Fruit fly (Drosophila melanogaster) whole organism, embryonic: Measurements from ENCODE around the gene CG13053.

Experiments used
- CG12219 ChIP-seq: fragments of 200-800 bp; sonication (Bioruptor generic); optimal IDR thresholded peaks from 3 replicates; lab custom pipeline; 2018; ENCODE audit warnings: missing biosample characterization, mild to moderate bottlenecking, missing genetic modification characterization
- CG4820 ChIP-seq: fragments of 200-800 bp; sonication (Bioruptor generic); optimal IDR thresholded peaks from 3 replicates; lab custom pipeline; 2016; ENCODE audit warnings: missing biosample characterization, missing genetic modification characterization
- HmgD ChIP-seq: fragments of 200-800 bp; sonication (Bioruptor generic); optimal IDR thresholded peaks from 3 replicates; lab custom pipeline; 2016; ENCODE audit warnings: missing biosample characterization, missing genetic modification characterization
- Hr51 ChIP-seq, 2 experiments: fragments of 200-800 bp; sonication (Bioruptor generic); optimal IDR thresholded peaks; 2 replicates in 1 of 2; 3 replicates in 1 of 2; lab custom pipeline; 2016 to 2018; ENCODE audit warnings: missing biosample characterization in 2 of 2, missing genetic modification characterization in 2 of 2, mild to moderate bottlenecking in 1 of 2, moderate library complexity in 1 of 2
- MBD-R2 ChIP-seq: fragments of 200-800 bp; sonication (Bioruptor generic); IDR thresholded peaks from 2 replicates; pipeline ENCODE4 v1.3.6; 2022; ENCODE audit warnings: missing biosample characterization, missing genetic modification characterization
- Neu2 ChIP-seq: fragments of 200-800 bp; sonication (Bioruptor generic); optimal IDR thresholded peaks from 3 replicates; lab custom pipeline; 2016; ENCODE audit warnings: missing biosample characterization, missing genetic modification characterization, borderline replicate concordance
- bab2 ChIP-seq: fragments of 200-800 bp; sonication (Bioruptor generic); optimal IDR thresholded peaks from 2 replicates; lab custom pipeline; 2016; ENCODE audit warnings: missing biosample characterization, missing genetic modification characterization
- sens-2 ChIP-seq: fragments of 200-800 bp; sonication (Bioruptor generic); IDR thresholded peaks from 2 replicates; pipeline ENCODE4 v1.3.6; 2022; ENCODE audit warnings: missing biosample characterization, missing genetic modification characterization
- sug ChIP-seq: fragments of 200-800 bp; optimal IDR thresholded peaks from 2 replicates; lab custom pipeline; 2019; ENCODE audit warnings: missing biosample characterization, mild to moderate bottlenecking, missing genetic modification characterization, moderate library complexity
- zen2 ChIP-seq: fragments of 200-800 bp; sonication (Bioruptor generic); IDR thresholded peaks from 3 replicates; pipeline ENCODE4 v1.3.6; 2022; ENCODE audit warnings: missing biosample characterization, missing genetic modification characterization; ENCODE audit not compliant: partially characterized antibody
- zf30C ChIP-seq: fragments of 200-800 bp; sonication (Bioruptor generic); optimal IDR thresholded peaks from 3 replicates; lab custom pipeline; 2018; ENCODE audit warnings: missing biosample characterization, mild to moderate bottlenecking, missing genetic modification characterization

DNA sequence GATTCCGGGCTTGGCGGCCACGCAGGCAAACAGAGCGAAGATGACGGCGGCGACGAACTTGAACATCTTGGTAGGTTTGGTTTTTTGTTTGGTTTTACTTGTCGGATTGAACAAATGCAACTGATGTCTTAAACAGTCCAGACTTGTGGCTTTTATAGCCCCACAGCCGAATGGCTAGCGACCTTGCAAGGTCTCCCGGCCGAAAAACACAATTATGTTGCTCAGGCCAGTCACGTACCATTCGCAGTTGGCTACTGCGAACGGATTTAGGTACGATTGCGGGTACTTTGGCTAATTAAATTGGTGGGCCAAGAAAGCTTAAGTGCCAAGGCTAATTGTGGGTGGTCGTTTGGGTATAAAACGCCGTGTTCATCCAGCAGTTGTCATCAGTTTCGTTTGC lies 5.5 kb upstream of the CG13053 start, which contains the start of the genes CG13051 and CG13069:
- TF ChIP-seq zen2 (GFP tag; lab: Robert Waterston, UW) (no peak), bab2 (GFP tag; lab: Kevin White, UChicago) (no peak), HmgD (no peak), Neu2 (no peak), sug (tag; lab: Kevin White, UChicago) (no peak), MBD-R2 (GFP tag; lab: Robert Waterston, UW) (no peak), zf30C (no peak), sens-2 (GFP tag; lab: Robert Waterston, UW) (no peak), Hr51 (GFP tag; optimal IDR thresholded peaks at IDR 0.05; lab: Kevin White, UChicago) (no peak), CG4820 (GFP tag; lab: Kevin White, UChicago) (no peak), CG12219 (GFP tag; lab: Kevin White, UChicago) (no peak)
